Worm (Caenorhabditis elegans) whole organism, early embryonic: ENCODE measurements around the gene F13E9.16.

ENCODE experiments used
- B0310.2 ChIP-seq: sonication (generic microtip); optimal IDR thresholded peaks from 2 replicates; lab custom pipeline; 2016; ENCODE audit warnings: mild to moderate bottlenecking, missing genetic modification characterization, missing compliant biosample characterization
- aly-1 ChIP-seq: sonication (generic microtip); optimal IDR thresholded peaks from 2 replicates; lab custom pipeline; 2016; ENCODE audit warnings: missing genetic modification characterization, missing compliant biosample characterization
- ama-1 ChIP-seq: fragments of 150-350 bp; optimal IDR thresholded peaks from 2 replicates; lab custom pipeline; 2014
- ceh-36 ChIP-seq: sonication (generic microtip); optimal IDR thresholded peaks from 2 replicates; lab custom pipeline; 2016; ENCODE audit warnings: missing genetic modification characterization, inconsistent platforms, missing compliant biosample characterization
- flt-1 ChIP-seq: fragments of 200-800 bp; sonication (Bioruptor generic); IDR thresholded peaks from 2 replicates; pipeline ENCODE4 v1.3.6; 2022; ENCODE audit warnings: missing genetic modification characterization, missing compliant biosample characterization
- hmbx-1 ChIP-seq: sonication (generic microtip); optimal IDR thresholded peaks from 2 replicates; lab custom pipeline; 2016; ENCODE audit warnings: mild to moderate bottlenecking, missing genetic modification characterization, missing compliant biosample characterization
- hmg-4 ChIP-seq: fragments of 200-800 bp; sonication (Bioruptor generic); optimal IDR thresholded peaks from 2 replicates; lab custom pipeline; 2018; ENCODE audit warnings: mild to moderate bottlenecking, missing genetic modification characterization, missing compliant biosample characterization
- tbx-37 ChIP-seq: fragments of 200-800 bp; sonication (Bioruptor generic); conservative IDR thresholded peaks from 2 replicates; pipeline ENCODE4 v1.3.6; 2022; ENCODE audit warnings: missing genetic modification reagents, missing genetic modification characterization, missing compliant biosample characterization

DNA sequence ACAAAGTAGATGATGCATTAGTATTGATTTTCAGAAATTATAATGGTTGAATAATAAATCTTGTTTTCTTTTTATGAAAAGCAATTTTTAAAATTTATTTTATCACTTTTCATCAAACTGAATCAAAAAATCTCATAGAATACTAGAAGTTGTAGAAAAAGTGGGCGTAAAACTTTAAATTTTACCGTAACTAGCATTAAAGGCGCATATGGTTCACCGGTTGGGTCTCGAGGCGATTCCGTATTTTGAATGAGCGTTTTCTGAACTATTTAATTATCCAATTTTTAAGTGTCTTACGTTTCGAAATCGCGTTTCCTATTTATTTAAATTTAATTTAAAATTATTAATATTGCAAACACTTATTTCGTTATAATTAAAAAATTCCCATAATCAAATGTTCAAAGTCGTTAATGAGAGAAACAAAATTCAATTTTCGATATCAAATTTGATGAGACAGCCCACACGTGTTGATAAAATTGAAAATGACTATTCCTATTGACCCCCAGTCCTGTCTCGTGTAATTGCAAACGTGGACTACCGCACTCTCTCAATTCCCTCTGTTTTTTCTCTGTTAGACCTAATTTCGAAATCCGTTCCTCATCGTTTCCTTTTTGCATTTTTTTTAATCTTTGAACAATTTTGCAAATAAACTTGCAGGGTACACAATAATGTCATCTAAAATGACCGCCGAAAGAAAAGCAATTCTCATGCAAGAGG, 28.7 kb downstream of the F13E9.16 start, which contains the start of the genes T11G6.2 and hars-1:
- TF ChIP-seq tbx-37 (GFP tag; lab: Robert Waterston, UW): no peak
- TF ChIP-seq B0310.2: no peak
- no peak for TF ChIP-seq ama-1 (lab: Kevin White, UChicago)
- TF ChIP-seq hmbx-1 (tag; lab: Kevin White, UChicago): no peak
- TF ChIP-seq ceh-36 (tag; lab: Kevin White, UChicago): no peak
- TF ChIP-seq aly-1 (tag; lab: Kevin White, UChicago): no peak
- no peak for TF ChIP-seq flt-1 (GFP tag; lab: Robert Waterston, UW)
- no peak for TF ChIP-seq hmg-4 (GFP tag; lab: Kevin White, UChicago)
